Fruit fly (Drosophila melanogaster) whole organism, adult: ENCODE results near the gene hop.

Experiments
- CG11617 ChIP-seq: fragments of 200-800 bp; sonication (Bioruptor generic); optimal IDR thresholded peaks from 2 replicates; lab custom pipeline; 2017; ENCODE audit warnings: mild to moderate bottlenecking, missing biosample characterization, missing genetic modification reagents, missing genetic modification characterization
- CG12768 ChIP-seq: fragments of 200-800 bp; sonication (Bioruptor generic); optimal IDR thresholded peaks from 2 replicates; lab custom pipeline; 2017; ENCODE audit warnings: missing biosample characterization, missing genetic modification characterization, mild to moderate bottlenecking, moderate library complexity, missing genetic modification reagents
- CG14711 ChIP-seq: fragments of 200-800 bp; sonication (Bioruptor generic); optimal IDR thresholded peaks from 2 replicates; lab custom pipeline; 2018; ENCODE audit warnings: missing biosample characterization, mild to moderate bottlenecking, missing genetic modification characterization, moderate library complexity
- CG1620 ChIP-seq: fragments of 200-800 bp; sonication (Bioruptor generic); optimal IDR thresholded peaks from 2 replicates; lab custom pipeline; 2016; ENCODE audit warnings: missing biosample characterization, missing genetic modification characterization
- CG33017 ChIP-seq: fragments of 200-800 bp; sonication (Bioruptor generic); optimal IDR thresholded peaks from 2 replicates; lab custom pipeline; 2018; ENCODE audit warnings: missing biosample characterization, mild to moderate bottlenecking, missing genetic modification characterization, moderate library complexity
- CG5204 ChIP-seq: fragments of 200-800 bp; sonication (Bioruptor generic); optimal IDR thresholded peaks from 2 replicates; lab custom pipeline; 2016; ENCODE audit warnings: missing biosample characterization, missing genetic modification characterization
- CG7045 ChIP-seq: fragments of 200-800 bp; sonication (Bioruptor generic); optimal IDR thresholded peaks from 2 replicates; lab custom pipeline; 2017; ENCODE audit warnings: missing biosample characterization, mild to moderate bottlenecking, missing genetic modification characterization
- CG7101 ChIP-seq: fragments of 200-800 bp; sonication (Bioruptor generic); optimal IDR thresholded peaks from 2 replicates; lab custom pipeline; 2018; ENCODE audit warnings: missing biosample characterization, mild to moderate bottlenecking, missing genetic modification characterization, moderate library complexity
- Clk ChIP-seq: fragments of 200-800 bp; sonication (Bioruptor generic); optimal IDR thresholded peaks from 2 replicates; lab custom pipeline; 2017; ENCODE audit warnings: missing biosample characterization, missing genetic modification characterization
- Crg-1 ChIP-seq: fragments of 200-800 bp; sonication (Bioruptor generic); optimal IDR thresholded peaks from 2 replicates; lab custom pipeline; 2016; ENCODE audit warnings: missing biosample characterization, missing genetic modification characterization
- Hr96 ChIP-seq: fragments of 200-800 bp; sonication (Bioruptor generic); optimal IDR thresholded peaks from 2 replicates; lab custom pipeline; 2016; ENCODE audit warnings: missing biosample characterization, missing genetic modification characterization
- Mnt ChIP-seq: fragments of 200-800 bp; sonication (Bioruptor generic); optimal IDR thresholded peaks from 2 replicates; lab custom pipeline; 2016; ENCODE audit warnings: missing biosample characterization, mild to moderate bottlenecking, missing genetic modification characterization
- bab1 ChIP-seq: fragments of 200-800 bp; sonication (Bioruptor generic); optimal IDR thresholded peaks from 3 replicates; lab custom pipeline; 2019; ENCODE audit warnings: missing biosample characterization, mild to moderate bottlenecking, missing genetic modification characterization, moderate library complexity
- cic ChIP-seq: fragments of 200-800 bp; sonication (Bioruptor generic); optimal IDR thresholded peaks from 2 replicates; lab custom pipeline; 2017; ENCODE audit warnings: missing biosample characterization, mild to moderate bottlenecking, missing genetic modification characterization, moderate library complexity
- cnc ChIP-seq, 2 experiments: fragments of >200 bp; optimal IDR thresholded peaks; 2 replicates each; lab custom pipeline; 2017
- kay ChIP-seq: fragments of 200-800 bp; sonication (Bioruptor generic); peaks from one replicate; lab custom pipeline; 2016; ENCODE audit warnings: missing biosample characterization, missing genetic modification characterization, borderline replicate concordance
- ovo ChIP-seq: fragments of 200-800 bp; sonication (Bioruptor generic); optimal IDR thresholded peaks from 2 replicates; lab custom pipeline; 2016; ENCODE audit warnings: missing biosample characterization, missing genetic modification characterization
- pad ChIP-seq: fragments of 200-800 bp; sonication (Bioruptor generic); optimal IDR thresholded peaks from 3 replicates; lab custom pipeline; 2017; ENCODE audit warnings: missing biosample characterization, missing genetic modification characterization, mild to moderate bottlenecking, moderate library complexity, missing genetic modification reagents
- tj ChIP-seq: fragments of 200-800 bp; sonication (Bioruptor generic); optimal IDR thresholded peaks from 3 replicates; lab custom pipeline; 2017; ENCODE audit warnings: missing biosample characterization, mild to moderate bottlenecking, missing genetic modification characterization, moderate library complexity
- toe ChIP-seq: fragments of 200-800 bp; sonication (Bioruptor generic); optimal IDR thresholded peaks from 2 replicates; lab custom pipeline; 2016; ENCODE audit warnings: missing biosample characterization, missing genetic modification characterization

hop gene

dm6 chrX:11367783-11368509 is at the start of gene hop, which contains the start of gene Tim8:
TSS of gene hop (minus strand) at chrX:11368098.
TSS of gene Tim8 (plus strand) at chrX:11368445.
- TF ChIP-seq CG12768 (GFP tag; lab: Kevin White, UChicago) (no peak), Hr96 (GFP tag; lab: Kevin White, UChicago) (no peak), Clk (no peak), tj (GFP tag; lab: Kevin White, UChicago) (peak; percentile 44), CG11617 (GFP tag; lab: Kevin White, UChicago) (peak; percentile 14), CG7045 (no peak), CG1620 (GFP tag; lab: Kevin White, UChicago) (no peak), pad (peak; percentile 23), Mnt (peak; percentile 26), CG7101 (tag; lab: Kevin White, UChicago) (peak; percentile 6), CG14711 (peak; percentile 49), ovo (GFP tag; lab: Kevin White, UChicago) (no peak), cic (GFP tag; lab: Kevin White, UChicago) (no peak), kay (GFP tag; lab: Kevin White, UChicago) (no peak), CG5204 (no peak), bab1 (GFP tag; lab: Kevin White, UChicago) (peak; percentile 19), CG33017 (tag; lab: Kevin White, UChicago) (no peak), cnc (optimal IDR thresholded peaks at IDR 0.05; lab: Kevin White, UChicago) (no peak), toe (GFP tag; lab: Kevin White, UChicago) (no peak)

dm6 chrX:11417322-11417721 is 49.4 kb upstream of the hop start, which contains the start of the genes Gr10a and Or10a:
TSS of gene Gr10a (minus strand) at chrX:11417422.
TSS of gene Or10a (minus strand) at chrX:11417422.
- no peak for TF ChIP-seq CG7045
- no peak for TF ChIP-seq CG12768 (GFP tag; lab: Kevin White, UChicago)
- no peak for TF ChIP-seq kay (GFP tag; lab: Kevin White, UChicago)
- TF ChIP-seq cic (GFP tag; lab: Kevin White, UChicago): no peak
- no peak for TF ChIP-seq Hr96 (GFP tag; lab: Kevin White, UChicago)
- no peak for TF ChIP-seq CG5204
- no peak for TF ChIP-seq Clk

- TF ChIP-seq Crg-1 (GFP tag; lab: Kevin White, UChicago): no peak
- no peak for TF ChIP-seq tj (GFP tag; lab: Kevin White, UChicago)
Observed at dm6 chrX:11413090-11413489, 45.2 kb upstream of the hop start, which contains the start of gene Gr10b. TSS of gene Gr10b (minus strand) at chrX:11413190.

dm6 chrX:11409647-11410046 is 41.7 kb upstream of the hop start, which contains the start of gene CG15196:
TSS of gene CG15196 (plus strand) at chrX:11409947.
- TF ChIP-seq CG11617 (GFP tag; lab: Kevin White, UChicago) (no peak), toe (GFP tag; lab: Kevin White, UChicago) (no peak), CG7101 (tag; lab: Kevin White, UChicago) (no peak), bab1 (GFP tag; lab: Kevin White, UChicago) (no peak), cic (GFP tag; lab: Kevin White, UChicago) (no peak), cnc (optimal IDR thresholded peaks at IDR 0.05; lab: Kevin White, UChicago) (no peak), CG1620 (GFP tag; lab: Kevin White, UChicago) (no peak), CG33017 (tag; lab: Kevin White, UChicago) (no peak), tj (GFP tag; lab: Kevin White, UChicago) (no peak), ovo (GFP tag; lab: Kevin White, UChicago) (no peak), Clk (no peak), CG5204 (no peak), kay (GFP tag; lab: Kevin White, UChicago) (no peak), CG12768 (GFP tag; lab: Kevin White, UChicago) (no peak), CG7045 (no peak), pad (no peak), Crg-1 (GFP tag; lab: Kevin White, UChicago) (no peak)

- TF ChIP-seq kay (GFP tag; lab: Kevin White, UChicago) (peak; percentile 24), CG7045 (no peak), pad (no peak), CG12768 (GFP tag; lab: Kevin White, UChicago) (no peak), cic (GFP tag; lab: Kevin White, UChicago) (no peak), CG7101 (tag; lab: Kevin White, UChicago) (no peak), ovo (GFP tag; lab: Kevin White, UChicago) (no peak)
Observed at dm6 chrX:11404247-11404646, 36.3 kb upstream of the hop start.

- no peak for TF ChIP-seq bab1 (GFP tag; lab: Kevin White, UChicago)
- TF ChIP-seq Mnt: no peak
- TF ChIP-seq pad: no peak
Observed at dm6 chrX:11393003-11393620, 25.2 kb upstream of the hop start.
